Worm (Caenorhabditis elegans) whole organism, L1 larva: ENCODE data around the gene Y22D7AL.6.

ENCODE experiments used
- elt-2 ChIP-seq: sonication (generic microtip); optimal IDR thresholded peaks from 2 replicates; lab custom pipeline; 2016; ENCODE audit warnings: missing genetic modification characterization, mild to moderate bottlenecking, inconsistent platforms, missing compliant biosample characterization, missing genetic modification reagents
- nhr-12 ChIP-seq: sonication (generic microtip); optimal IDR thresholded peaks from 2 replicates; lab custom pipeline; 2017; ENCODE audit warnings: missing biosample characterization, missing genetic modification characterization
- nhr-28 ChIP-seq: fragments of 150-350 bp; optimal IDR thresholded peaks from 2 replicates; lab custom pipeline; 2014; ENCODE audit warnings: missing biosample characterization, missing genetic modification characterization
- nhr-76 ChIP-seq: sonication (generic microtip); optimal IDR thresholded peaks from 2 replicates; lab custom pipeline; 2017; ENCODE audit warnings: missing biosample characterization, missing genetic modification characterization
- unc-62 ChIP-seq: fragments of 150-350 bp; optimal IDR thresholded peaks from 2 replicates; lab custom pipeline; 2014; ENCODE audit warnings: missing biosample characterization, missing genetic modification reagents, missing genetic modification characterization
- zip-4 ChIP-seq: fragments of 200-800 bp; sonication (Bioruptor generic); optimal IDR thresholded peaks from 2 replicates; lab custom pipeline; 2018; ENCODE audit warnings: mild to moderate bottlenecking, missing genetic modification characterization, moderate library complexity, missing compliant biosample characterization
- ztf-4 ChIP-seq: fragments of 150-350 bp; optimal IDR thresholded peaks from 2 replicates; lab custom pipeline; 2014; ENCODE audit warnings: missing biosample characterization, missing genetic modification characterization

DNA sequence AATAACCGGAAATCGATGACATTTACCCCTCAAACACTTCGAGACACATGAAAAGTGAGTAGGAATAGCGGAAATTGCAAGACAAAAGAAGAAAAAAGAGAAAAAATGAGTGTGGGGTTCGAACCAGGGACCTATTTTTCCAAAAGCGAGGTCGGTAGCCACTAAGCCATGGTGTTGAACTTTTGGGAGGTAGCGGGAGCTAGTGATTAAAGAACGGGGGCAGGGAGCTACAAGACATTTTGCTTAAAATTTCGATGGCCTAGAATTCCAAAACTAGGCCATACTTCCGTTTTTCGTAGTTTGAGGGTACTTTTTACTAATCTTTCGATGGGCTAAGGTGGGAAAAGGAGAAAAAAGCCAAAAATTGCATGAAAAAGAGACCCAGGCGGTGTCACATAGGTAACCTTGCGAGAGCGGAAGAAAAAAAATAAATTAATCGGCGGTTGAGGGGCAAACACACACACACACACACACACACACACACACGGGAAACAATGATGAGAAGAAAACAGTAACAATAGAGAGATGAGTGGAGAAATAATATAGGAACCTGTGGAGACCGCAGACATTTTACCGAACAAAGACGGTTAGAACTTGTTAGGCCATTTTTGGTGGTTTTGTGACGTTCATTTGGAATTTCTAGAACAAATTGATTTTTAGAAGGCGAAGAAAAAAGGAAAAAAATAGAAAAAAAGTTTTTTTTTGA lies 3.1 kb upstream of the Y22D7AL.6 start:
- TF ChIP-seq nhr-28 (tag; lab: Kevin White, UChicago) (no peak), unc-62 (GFP tag; lab: Kevin White, UChicago) (no peak), nhr-12 (tag; lab: Kevin White, UChicago) (no peak), elt-2 (tag; lab: Kevin White, UChicago) (peak; percentile 34), nhr-76 (tag; lab: Kevin White, UChicago) (no peak), ztf-4 (tag; lab: Kevin White, UChicago) (no peak), zip-4 (GFP tag; lab: Kevin White, UChicago) (no peak)
